Worm (Caenorhabditis elegans): ENCODE results near the gene srg-30.
A peak's percentile ranks its signal among the peaks of the same experiment; 100 is the strongest.

srg-30 gene

DNA sequence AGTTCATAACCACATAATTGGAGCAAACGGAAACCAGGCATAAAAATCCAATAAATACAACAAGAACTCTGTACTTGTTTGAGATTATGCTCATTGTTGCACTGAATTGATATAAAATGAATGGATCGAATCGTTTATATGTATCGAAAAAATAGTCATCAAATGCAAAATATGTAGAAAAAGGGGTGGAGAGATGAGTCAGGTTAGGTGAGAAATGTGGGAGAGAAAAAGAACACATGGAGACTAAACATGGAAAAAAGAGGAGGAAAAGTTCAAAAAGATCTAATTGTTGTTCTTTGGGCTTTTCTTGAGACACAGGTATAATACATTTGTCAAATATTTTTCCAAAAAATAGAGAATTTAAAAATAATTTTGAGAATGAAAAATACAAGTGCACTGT, 29.7 kb downstream of the srg-30 start, which contains the start of gene K11G9.5:
TSS of gene K11G9.5 (minus strand) at position 101 of the 400 bp plus-strand sequence.
- TF ChIP-seq aptf-3 (GFP tag; IDR thresholded peaks at IDR 0.05), result no peak
- TF ChIP-seq F22D6.2 (tag; optimal IDR thresholded peaks at IDR 0.05), result no peak
- TF ChIP-seq dox-1 (GFP tag; IDR thresholded peaks at IDR 0.05), result no peak
- no peak for TF ChIP-seq hrde-1 (tag; optimal IDR thresholded peaks at IDR 0.05; ENCODE audit: borderline replicate concordance)
- no peak for TF ChIP-seq nhr-179 (tag; optimal IDR thresholded peaks at IDR 0.05)
- TF ChIP-seq F37B4.10 (GFP tag; IDR thresholded peaks at IDR 0.05), result no peak

DNA sequence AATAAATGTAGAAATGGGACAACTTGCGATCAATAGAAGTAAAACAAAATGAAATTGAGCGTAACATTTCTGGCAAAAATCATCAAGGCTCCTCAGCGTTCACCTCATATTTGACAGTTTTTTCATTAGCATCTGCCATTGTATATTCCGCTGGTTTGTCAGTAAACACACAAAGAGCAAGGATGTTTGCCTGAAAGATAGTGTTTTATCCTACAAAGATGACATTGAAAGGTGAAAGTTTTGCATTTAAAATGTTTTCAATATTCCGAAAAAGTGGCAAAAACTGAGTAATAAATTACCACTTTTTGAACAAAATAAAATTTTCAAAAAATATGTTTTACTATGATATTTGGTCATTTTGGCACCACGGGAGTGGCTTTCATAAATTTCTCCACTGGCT, 32.2 kb downstream of the srg-30 start:
- TF ChIP-seq K12H6.12 (tag; optimal IDR thresholded peaks at IDR 0.05) (no peak), F22D6.2 (tag; optimal IDR thresholded peaks at IDR 0.05) (no peak), ccch-3 (GFP tag; optimal IDR thresholded peaks at IDR 0.05) (no peak), lin-54 (GFP tag; optimal IDR thresholded peaks at IDR 0.05) (no peak), K11D2.4 (GFP tag; IDR thresholded peaks at IDR 0.05) (no peak), ceh-40 (GFP tag; IDR thresholded peaks at IDR 0.05) (no peak), F49E8.2 (tag; optimal IDR thresholded peaks at IDR 0.05; ENCODE audit: insufficient read depth) (no peak), lin-40 (tag; optimal IDR thresholded peaks at IDR 0.05) (no peak), Y67H2A.10 (GFP tag; conservative IDR thresholded peaks at IDR 0.05) (no peak)

DNA sequence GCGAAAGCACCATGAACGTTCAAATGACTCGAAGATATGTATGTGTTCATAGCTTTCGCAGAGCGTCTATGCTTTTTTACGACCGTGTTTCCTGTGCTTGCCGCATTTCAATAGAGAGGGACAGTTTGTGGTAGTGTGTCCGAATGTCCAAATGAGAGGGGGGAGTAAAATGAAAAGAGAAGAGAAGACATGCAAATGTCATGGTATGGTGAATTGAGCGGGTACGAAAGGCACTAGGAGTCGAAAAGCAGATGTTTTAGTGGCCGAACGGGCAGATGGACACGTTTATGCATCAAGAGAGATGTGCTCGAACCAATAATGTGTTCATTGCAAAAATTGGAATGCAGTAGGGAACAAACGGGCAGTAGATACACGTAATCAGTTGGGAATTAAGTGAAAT, 32.6 kb downstream of the srg-30 start:
- TF ChIP-seq snpc-1.3 (tag; optimal IDR thresholded peaks at IDR 0.05; ENCODE audit: insufficient read depth) (no peak), let-526 (GFP tag; IDR thresholded peaks at IDR 0.05) (0 out of 2 replicates have a peak, but pooled peaks have one; percentile 37)

DNA sequence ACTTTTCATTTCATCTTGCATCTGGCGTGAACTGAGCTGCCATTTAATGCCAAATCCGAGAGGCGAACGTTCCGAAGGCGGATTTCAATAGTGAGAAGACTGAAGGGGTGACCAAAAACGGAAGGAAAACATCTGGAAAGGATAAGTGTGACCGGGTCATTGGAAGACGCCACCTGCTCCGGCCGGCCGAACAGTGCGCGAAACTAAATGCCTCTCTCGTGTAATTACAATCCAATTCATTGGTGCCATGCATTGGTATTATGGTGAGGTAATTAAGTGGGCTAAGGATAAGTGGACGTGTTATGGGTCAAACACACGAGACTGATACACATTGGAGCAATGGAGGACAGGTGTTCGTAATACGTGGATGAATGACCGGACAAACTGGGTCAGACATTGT, 33.6 kb downstream of the srg-30 start:
- TF ChIP-seq snpc-3.4 (tag; optimal IDR thresholded peaks at IDR 0.05), result no peak
- no peak for TF ChIP-seq B0035.1 (tag; optimal IDR thresholded peaks at IDR 0.05)
- TF ChIP-seq fkh-3 (tag; optimal IDR thresholded peaks at IDR 0.05), result no peak
- no peak for TF ChIP-seq lag-1 (GFP tag; IDR thresholded peaks at IDR 0.05)

DNA sequence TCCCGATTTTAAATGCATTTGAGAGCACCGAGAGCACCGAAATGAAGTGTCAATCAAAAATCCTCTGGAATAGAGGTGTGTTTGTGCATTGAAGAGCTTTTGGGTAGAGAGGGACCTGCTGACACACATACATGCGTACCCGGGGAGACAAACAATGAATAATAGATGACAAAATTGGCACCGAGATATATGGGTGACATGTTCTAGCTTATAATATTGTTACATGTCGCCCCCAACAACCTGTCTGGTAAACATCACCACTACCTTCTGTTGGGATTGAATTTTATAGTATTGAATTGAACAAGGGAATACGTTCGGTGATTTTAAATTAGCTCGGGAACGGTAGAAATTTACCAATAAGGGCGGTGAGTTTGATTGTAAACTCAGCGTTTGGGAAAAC, 34.4 kb downstream of the srg-30 start:
- TF ChIP-seq tbp1 (GFP tag; optimal IDR thresholded peaks at IDR 0.05) (no peak), ceh-27 (GFP tag; optimal IDR thresholded peaks at IDR 0.05) (no peak), pbrm-1 (GFP tag; IDR thresholded peaks at IDR 0.05) (no peak), attf-3 (GFP tag; conservative IDR thresholded peaks at IDR 0.05) (no peak), let-526 (GFP tag; IDR thresholded peaks at IDR 0.05) (no peak), lag-1 (GFP tag; IDR thresholded peaks at IDR 0.05) (no peak), nhr-27 (tag; optimal IDR thresholded peaks at IDR 0.05) (no peak), egl-18 (GFP tag; IDR thresholded peaks at IDR 0.05) (no peak), egl-44 (GFP tag; IDR thresholded peaks at IDR 0.05) (no peak), ztf-18 (tag; optimal IDR thresholded peaks at IDR 0.05) (no peak), tbx-9 (tag; optimal IDR thresholded peaks at IDR 0.05; ENCODE audit: borderline replicate concordance) (no peak), sptf-2 (GFP tag; optimal IDR thresholded peaks at IDR 0.05) (no peak), K12H6.12 (tag; optimal IDR thresholded peaks at IDR 0.05) (no peak), B0035.1 (tag; optimal IDR thresholded peaks at IDR 0.05) (no peak), somi-1 (GFP tag; optimal IDR thresholded peaks at IDR 0.05) (no peak), D2030.7 (GFP tag; IDR thresholded peaks at IDR 0.05) (no peak), xnd-1 (tag; optimal IDR thresholded peaks at IDR 0.05) (no peak), sdz-38 (tag; optimal IDR thresholded peaks at IDR 0.05) (no peak), ZK185.1 (tag; optimal IDR thresholded peaks at IDR 0.05; ENCODE audit: poor library complexity, severe bottlenecking) (no peak)
